Worm (Caenorhabditis elegans): ENCODE measurements around the gene chil-26.

Gene chil-26

ce11 chrII:9474367-9475105 is at the start of gene chil-26, which contains the start of gene chil-25:
chil-26 (plus strand) TSS chrII:9475055.
chil-25 (minus strand) TSS chrII:9474467.
- TF ChIP-seq hrde-1 (tag; optimal IDR thresholded peaks at IDR 0.05; ENCODE audit: borderline replicate concordance) (no peak), nhr-80 (tag; optimal IDR thresholded peaks at IDR 0.05) (no peak), F10E7.11 (tag; optimal IDR thresholded peaks at IDR 0.05) (no peak), B0336.3 (GFP tag; IDR thresholded peaks at IDR 0.05) (no peak), T07F8.4 (tag; optimal IDR thresholded peaks at IDR 0.05) (no peak), lsl-1 (GFP tag; optimal IDR thresholded peaks at IDR 0.05) (no peak), F57C9.4 (tag; optimal IDR thresholded peaks at IDR 0.05) (no peak), him-1 (tag; optimal IDR thresholded peaks at IDR 0.05) (no peak), ztf-26 (tag; optimal IDR thresholded peaks at IDR 0.05) (no peak), sea-2 (GFP tag; IDR thresholded peaks at IDR 0.05) (no peak), F52B5.7 (tag; optimal IDR thresholded peaks at IDR 0.05) (no peak), snpc-3.4 (tag; optimal IDR thresholded peaks at IDR 0.05) (no peak), madf-6 (GFP tag; IDR thresholded peaks at IDR 0.05) (no peak), attf-6 (GFP tag; IDR thresholded peaks at IDR 0.05) (no peak), ceh-27 (GFP tag; optimal IDR thresholded peaks at IDR 0.05) (no peak), F23B12.7 (tag; optimal IDR thresholded peaks at IDR 0.05; ENCODE audit: insufficient read depth) (no peak), nhr-27 (tag; optimal IDR thresholded peaks at IDR 0.05) (no peak)

- no peak for TF ChIP-seq egl-18 (GFP tag; IDR thresholded peaks at IDR 0.05)
- TF ChIP-seq lin-35 (GFP tag; optimal IDR thresholded peaks at IDR 0.05), result no peak
- TF ChIP-seq ztf-25 (GFP tag; IDR thresholded peaks at IDR 0.05), result no peak
Observed at ce11 chrII:9426076-9426475, 48.8 kb upstream of the chil-26 start, which contains the start of gene M176.10. M176.10 (minus strand) TSS chrII:9426176.

- TF ChIP-seq rpc-1 (optimal IDR thresholded peaks at IDR 0.05), result no peak
- TF ChIP-seq rpc-1 (tag; optimal IDR thresholded peaks at IDR 0.05), result no peak
- TF ChIP-seq B0261.1 (tag; optimal IDR thresholded peaks at IDR 0.05), result no peak
- no peak for TF ChIP-seq madf-8 (GFP tag; conservative IDR thresholded peaks at IDR 0.05)
- no peak for TF ChIP-seq dpff-1 (tag; optimal IDR thresholded peaks at IDR 0.05)
- no peak for TF ChIP-seq unc-62 (GFP tag; optimal IDR thresholded peaks at IDR 0.05)
- TF ChIP-seq C06A6.2 (GFP tag; conservative IDR thresholded peaks at IDR 0.05), result no peak
- no peak for TF ChIP-seq nhr-90 (tag; optimal IDR thresholded peaks at IDR 0.05)
- no peak for TF ChIP-seq F57A8.1 (GFP tag; optimal IDR thresholded peaks at IDR 0.05)
- TF ChIP-seq hmg-1.2 (GFP tag; IDR thresholded peaks at IDR 0.05), result no peak
- no peak for TF ChIP-seq F55B11.4 (tag; optimal IDR thresholded peaks at IDR 0.05; ENCODE audit: borderline replicate concordance, insufficient read depth)
- no peak for TF ChIP-seq K11D2.4 (GFP tag; IDR thresholded peaks at IDR 0.05)
- no peak for TF ChIP-seq F33H1.4 (GFP tag; IDR thresholded peaks at IDR 0.05)
- no peak for TF ChIP-seq ceh-58 (GFP tag; IDR thresholded peaks at IDR 0.05)
- no peak for TF ChIP-seq attf-3 (GFP tag; conservative IDR thresholded peaks at IDR 0.05)
- no peak for TF ChIP-seq rec-8 (tag; optimal IDR thresholded peaks at IDR 0.05)
- TF ChIP-seq ekl-4 (GFP tag; IDR thresholded peaks at IDR 0.05), result no peak
- TF ChIP-seq egrh-3 (GFP tag; IDR thresholded peaks at IDR 0.05), result no peak
- TF ChIP-seq F57C9.4 (tag; optimal IDR thresholded peaks at IDR 0.05), result no peak
- TF ChIP-seq hrde-1 (tag; optimal IDR thresholded peaks at IDR 0.05; ENCODE audit: borderline replicate concordance), result no peak
Observed at ce11 chrII:9427644-9428043, 47.2 kb upstream of the chil-26 start, which contains the start of gene M176.5. M176.5 (minus strand) TSS chrII:9427744.
